Worm (Caenorhabditis elegans): ENCODE results near the gene clec-88.

The clec-88 gene

ce11 chrII:6344513-6344912 is 21.0 kb upstream of the clec-88 start:
- TF ChIP-seq ctbp-1 (GFP tag; IDR thresholded peaks at IDR 0.05) (no peak), daf-16 (GFP tag; optimal IDR thresholded peaks at IDR 0.05) (no peak), daf-16 (tag; optimal IDR thresholded peaks at IDR 0.05) (peak; percentile 98)

ce11 chrII:6345195-6346158 is 20.0 kb upstream of the clec-88 start, which contains the start of gene C32D5.8:
TSS of gene C32D5.8 (minus strand) at chrII:6345964.
- TF ChIP-seq dmd-8 (GFP tag; IDR thresholded peaks at IDR 0.05) (peak; percentile 29; the same call in 1 of the 2 replicates), ceh-44 (GFP tag; IDR thresholded peaks at IDR 0.05) (no peak), ama-1 (optimal IDR thresholded peaks at IDR 0.05) (peak; percentile 48), daf-16 (GFP tag; optimal IDR thresholded peaks at IDR 0.05) (no peak), daf-16 (tag; optimal IDR thresholded peaks at IDR 0.05) (peak; percentile 56), F37D6.2 (tag; optimal IDR thresholded peaks at IDR 0.05) (no peak), madf-9 (GFP tag; conservative IDR thresholded peaks at IDR 0.05) (peak; percentile 44), mdl-1 (tag; optimal IDR thresholded peaks at IDR 0.05) (peak in 1 of 2 experiments; percentile 66), nhr-102 (tag; optimal IDR thresholded peaks at IDR 0.05) (no peak), dve-1 (tag; optimal IDR thresholded peaks at IDR 0.05; ENCODE audit: insufficient read depth) (peak; percentile 47), snpc-1.2 (GFP tag; IDR thresholded peaks at IDR 0.05) (0 out of 2 replicates have a peak, but pooled peaks have one; percentile 27), attf-4 (tag; optimal IDR thresholded peaks at IDR 0.05) (no peak), nhr-10 (tag; optimal IDR thresholded peaks at IDR 0.05) (no peak), daf-19 (GFP tag; conservative IDR thresholded peaks at IDR 0.05) (no peak), spr-1 (tag; optimal IDR thresholded peaks at IDR 0.05) (no peak), hlh-11 (tag; optimal IDR thresholded peaks at IDR 0.05) (peak; percentile 37), hlh-30 (tag; optimal IDR thresholded peaks at IDR 0.05; ENCODE audit: insufficient read depth) (peak; percentile 75), egl-27 (tag; optimal IDR thresholded peaks at IDR 0.05) (no peak), ztf-7 (tag; optimal IDR thresholded peaks at IDR 0.05) (peak; percentile 30), F26F4.8 (GFP tag; conservative IDR thresholded peaks at IDR 0.05) (no peak), Y105C5A.15 (GFP tag; IDR thresholded peaks at IDR 0.05) (0 out of 2 replicates have a peak, but pooled peaks have one; percentile 41), aha-1 (tag) (peak; percentile 92), mxl-3 (GFP tag; optimal IDR thresholded peaks at IDR 0.05) (peak; percentile 38), duxl-1 (tag; optimal IDR thresholded peaks at IDR 0.05; ENCODE audit: poor library complexity) (no peak), pqm-1 (tag; optimal IDR thresholded peaks at IDR 0.05) (peak; percentile 18), nhr-28 (tag; optimal IDR thresholded peaks at IDR 0.05) (peak; percentile 11), F49E8.2 (tag; optimal IDR thresholded peaks at IDR 0.05; ENCODE audit: borderline replicate concordance) (no peak)

ce11 chrII:6346551-6347079 is 18.9 kb upstream of the clec-88 start:
- peak; percentile 98 for TF ChIP-seq zfp-3 (GFP tag; conservative IDR thresholded peaks at IDR 0.05)
- no peak for TF ChIP-seq nhr-10 (tag; optimal IDR thresholded peaks at IDR 0.05)
- peak; percentile 53; the same call in 1 of the 2 replicates for TF ChIP-seq lim-7 (GFP tag; IDR thresholded peaks at IDR 0.05)
- no peak for TF ChIP-seq Y105C5A.15 (GFP tag; IDR thresholded peaks at IDR 0.05)
- TF ChIP-seq skn-1 (tag; optimal IDR thresholded peaks at IDR 0.05): no peak
- no peak for TF ChIP-seq nhr-41 (GFP tag; IDR thresholded peaks at IDR 0.05)
- TF ChIP-seq snpc-1.2 (GFP tag; IDR thresholded peaks at IDR 0.05): peak; percentile 65
- no peak for TF ChIP-seq zfp-2 (tag; optimal IDR thresholded peaks at IDR 0.05)
- TF ChIP-seq nhr-76 (tag; optimal IDR thresholded peaks at IDR 0.05): peak; percentile 19
- TF ChIP-seq T20F7.1 (GFP tag; optimal IDR thresholded peaks at IDR 0.05): peak; percentile 80
- TF ChIP-seq pqm-1 (tag; optimal IDR thresholded peaks at IDR 0.05): no peak
- TF ChIP-seq nhr-237 (tag; optimal IDR thresholded peaks at IDR 0.05): no peak
- TF ChIP-seq tag-97 (GFP tag; IDR thresholded peaks at IDR 0.05): no peak
- peak; percentile 54; the same call in 1 of the 2 replicates for TF ChIP-seq Y75B8A.6 (GFP tag; IDR thresholded peaks at IDR 0.05)
- 0 out of 2 replicates have a peak, but pooled peaks have one; percentile 26 for TF ChIP-seq daf-8 (GFP tag; IDR thresholded peaks at IDR 0.05)
- TF ChIP-seq cey-2 (tag; optimal IDR thresholded peaks at IDR 0.05; ENCODE audit: borderline replicate concordance, insufficient read depth): no peak
- no peak for TF ChIP-seq zag-1 (tag; optimal IDR thresholded peaks at IDR 0.05)
- peak; percentile 80 for TF ChIP-seq nhr-77 (tag; optimal IDR thresholded peaks at IDR 0.05)
- TF ChIP-seq ceh-44 (GFP tag; IDR thresholded peaks at IDR 0.05): no peak
- no peak; the same call in 1 of the 2 replicates for TF ChIP-seq madf-9 (GFP tag; conservative IDR thresholded peaks at IDR 0.05)
- no peak for TF ChIP-seq set-16 (GFP tag; IDR thresholded peaks at IDR 0.05)
- TF ChIP-seq nhr-42 (GFP tag; IDR thresholded peaks at IDR 0.05): no peak
- peak; percentile 47; the same call in 1 of the 2 replicates for TF ChIP-seq dmd-6 (GFP tag; IDR thresholded peaks at IDR 0.05)
- TF ChIP-seq ctbp-1 (GFP tag; IDR thresholded peaks at IDR 0.05): peak; percentile 74
